Fruit fly (Drosophila melanogaster): ENCODE data around the gene Ppcs.

dm6 chr3R:19156670-19157402, 9.1 kb upstream of the Ppcs start, which contains the start of gene nanos:
- TF ChIP-seq psq (optimal IDR thresholded peaks at IDR 0.05) = no peak
- no peak for TF ChIP-seq ttk (optimal IDR thresholded peaks at IDR 0.05)
- no peak for TF ChIP-seq h (optimal IDR thresholded peaks at IDR 0.05)
